Worm (Caenorhabditis elegans): ENCODE results near the gene T05C12.9.

The T05C12.9 gene

ce11 chrII:8185016-8185493 lies 8.0 kb downstream of the T05C12.9 start, which contains the start of the genes mig-5 and cct-1 (continued):
- TF ChIP-seq rpc-1 (optimal IDR thresholded peaks at IDR 0.05) (peak; percentile 41), rpc-1 (tag; optimal IDR thresholded peaks at IDR 0.05) (no peak), attf-6 (GFP tag; IDR thresholded peaks at IDR 0.05) (0 out of 2 replicates have a peak, but pooled peaks have one; percentile 33), repo-1 (tag; optimal IDR thresholded peaks at IDR 0.05) (peak; percentile 84), lin-40 (tag; optimal IDR thresholded peaks at IDR 0.05) (peak; percentile 96), efl-1 (GFP tag; optimal IDR thresholded peaks at IDR 0.05) (peak; percentile 81), ceh-100 (GFP tag; IDR thresholded peaks at IDR 0.05) (peak; percentile 82), madf-10 (tag; optimal IDR thresholded peaks at IDR 0.05) (peak; percentile 86), ztf-18 (tag; optimal IDR thresholded peaks at IDR 0.05) (peak; percentile 77), mel-28 (tag; optimal IDR thresholded peaks at IDR 0.05; ENCODE audit: borderline replicate concordance) (no peak), nhr-120 (GFP tag; IDR thresholded peaks at IDR 0.05) (no peak), F55B11.4 (tag; optimal IDR thresholded peaks at IDR 0.05; ENCODE audit: borderline replicate concordance, insufficient read depth) (no peak), tbp1 (GFP tag; optimal IDR thresholded peaks at IDR 0.05) (peak; percentile 72), Y67H2A.10 (GFP tag; conservative IDR thresholded peaks at IDR 0.05) (peak; percentile 54; the same call in 1 of the 2 replicates), bed-2 (GFP tag; IDR thresholded peaks at IDR 0.05) (no peak), bed-1 (GFP tag; IDR thresholded peaks at IDR 0.05) (no peak), attf-5 (GFP tag; optimal IDR thresholded peaks at IDR 0.05) (peak; percentile 96), nfya-1 (tag; optimal IDR thresholded peaks at IDR 0.05; ENCODE audit: borderline replicate concordance, insufficient read depth) (no peak), Y79H2A.3 (GFP tag; conservative IDR thresholded peaks at IDR 0.05) (no peak), akir-1 (GFP tag; optimal IDR thresholded peaks at IDR 0.05) (no peak), Y53G8AR.9 (GFP tag; conservative IDR thresholded peaks at IDR 0.05) (peak; percentile 77; the same call in 1 of the 2 replicates), Y56A3A.18 (GFP tag; IDR thresholded peaks at IDR 0.05) (peak; percentile 86; the same call in 1 of the 2 replicates), Y95B8A.8 (GFP tag; IDR thresholded peaks at IDR 0.05) (peak; percentile 74; the same call in 1 of the 2 replicates), lin-54 (GFP tag; optimal IDR thresholded peaks at IDR 0.05) (peak; percentile 90), B0261.1 (tag; optimal IDR thresholded peaks at IDR 0.05) (no peak), ceh-40 (GFP tag; IDR thresholded peaks at IDR 0.05) (no peak), ztf-25 (GFP tag; IDR thresholded peaks at IDR 0.05) (no peak), mxl-1 (tag; optimal IDR thresholded peaks at IDR 0.05) (no peak), hlh-26 (GFP tag; conservative IDR thresholded peaks at IDR 0.05) (no peak), egl-18 (GFP tag; IDR thresholded peaks at IDR 0.05) (no peak), F52B5.7 (tag; optimal IDR thresholded peaks at IDR 0.05) (no peak), xnd-1 (tag; optimal IDR thresholded peaks at IDR 0.05) (peak; percentile 16), cebp-1 (GFP tag; IDR thresholded peaks at IDR 0.05) (peak; percentile 52; the same call in 1 of the 2 replicates), cebp-1 (tag; optimal IDR thresholded peaks at IDR 0.05) (no peak), ztf-26 (tag; optimal IDR thresholded peaks at IDR 0.05) (peak; percentile 74), die-1 (tag; optimal IDR thresholded peaks at IDR 0.05) (peak; percentile 30), dpl-1 (GFP tag; optimal IDR thresholded peaks at IDR 0.05) (peak; percentile 53), C06A6.2 (GFP tag; conservative IDR thresholded peaks at IDR 0.05) (peak; percentile 86), Y53F4B.3 (GFP tag; IDR thresholded peaks at IDR 0.05) (no peak), D2030.7 (GFP tag; IDR thresholded peaks at IDR 0.05) (peak; percentile 64; the same call in 1 of the 2 replicates), F57A8.1 (GFP tag; optimal IDR thresholded peaks at IDR 0.05) (no peak), ceh-27 (GFP tag; optimal IDR thresholded peaks at IDR 0.05) (peak; percentile 84), K11D2.4 (GFP tag; IDR thresholded peaks at IDR 0.05) (peak; percentile 94), lsy-27 (tag; optimal IDR thresholded peaks at IDR 0.05; ENCODE audit: borderline replicate concordance, insufficient read depth) (no peak), lag-1 (GFP tag; IDR thresholded peaks at IDR 0.05) (no peak), nhr-179 (tag; optimal IDR thresholded peaks at IDR 0.05) (no peak), gei-17 (GFP tag; optimal IDR thresholded peaks at IDR 0.05) (peak; percentile 64), snpc-1.1 (tag; optimal IDR thresholded peaks at IDR 0.05; ENCODE audit: insufficient read depth) (peak; percentile 0), rcor-1 (GFP tag; IDR thresholded peaks at IDR 0.05) (peak; percentile 91)

Data from whole organism, young adult.